Fruit fly (Drosophila melanogaster): Measurements from ENCODE around the gene jp.

jp gene

DNA sequence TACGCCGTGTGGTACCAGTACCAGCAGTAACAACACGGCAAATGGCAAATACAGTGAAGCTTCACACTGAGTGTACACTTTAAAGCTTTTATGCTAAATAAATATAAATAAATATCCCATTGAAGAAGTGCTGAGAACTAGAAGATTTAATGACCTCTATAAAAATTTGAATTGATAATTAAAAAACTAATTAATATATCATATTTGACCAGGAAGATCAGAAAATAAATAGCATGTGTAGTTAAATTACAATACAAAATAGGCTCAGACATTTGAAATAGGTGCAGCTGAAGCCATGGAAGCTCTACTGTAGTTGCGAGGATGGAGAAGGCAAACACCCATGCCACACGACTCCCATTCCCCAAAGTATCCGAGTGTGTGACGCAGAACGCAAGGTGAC, 2.0 kb downstream of the jp start (continued):
- TF ChIP-seq CG12236 (GFP tag; optimal IDR thresholded peaks at IDR 0.05) (no peak), Lpt (GFP tag; optimal IDR thresholded peaks at IDR 0.05) (no peak), CG1233 (GFP tag; optimal IDR thresholded peaks at IDR 0.05) (no peak), btn (GFP tag; optimal IDR thresholded peaks at IDR 0.05) (no peak), fd3F (GFP tag; optimal IDR thresholded peaks at IDR 0.05) (peak; percentile 41), Neu2 (GFP tag; optimal IDR thresholded peaks at IDR 0.05; ENCODE audit: borderline replicate concordance) (no peak), CG9727 (GFP tag; optimal IDR thresholded peaks at IDR 0.05) (peak; percentile 31), lab (GFP tag; optimal IDR thresholded peaks at IDR 0.05) (peak; percentile 66), E2f2 (GFP tag; IDR thresholded peaks at IDR 0.05) (no peak), CG8290 (GFP tag; optimal IDR thresholded peaks at IDR 0.05) (no peak), CG8290 (tag; optimal IDR thresholded peaks at IDR 0.05) (no peak), HmgZ (tag; optimal IDR thresholded peaks at IDR 0.05) (no peak), repo (GFP tag; optimal IDR thresholded peaks at IDR 0.05) (no peak), aop (GFP tag; IDR thresholded peaks at IDR 0.05) (no peak), trh (GFP tag; optimal IDR thresholded peaks at IDR 0.05) (no peak), CG42726 (GFP tag; IDR thresholded peaks at IDR 0.05; ENCODE audit: partially characterized antibody) (no peak), dan (GFP tag; IDR thresholded peaks at IDR 0.05) (no peak), ttk (GFP tag; IDR thresholded peaks at IDR 0.05) (no peak), CG10565 (GFP tag; optimal IDR thresholded peaks at IDR 0.05) (no peak), ftz-f1 (GFP tag; optimal IDR thresholded peaks at IDR 0.05) (no peak), CkIIα-i1 (GFP tag; IDR thresholded peaks at IDR 0.05) (no peak), pb (GFP tag; optimal IDR thresholded peaks at IDR 0.05) (no peak), NK7.1 (GFP tag; optimal IDR thresholded peaks at IDR 0.05) (no peak), CG12155 (GFP tag; optimal IDR thresholded peaks at IDR 0.05) (no peak), eve (GFP tag; optimal IDR thresholded peaks at IDR 0.05) (peak in 1 of 2 experiments; percentile 31), Dref (GFP tag; IDR thresholded peaks at IDR 0.05) (no peak), CG7372 (GFP tag; IDR thresholded peaks at IDR 0.05) (no peak), CG6254 (GFP tag; optimal IDR thresholded peaks at IDR 0.05) (no peak), sr (GFP tag; IDR thresholded peaks at IDR 0.05) (no peak), CG17568 (GFP tag; optimal IDR thresholded peaks at IDR 0.05) (no peak), hkb (optimal IDR thresholded peaks at IDR 0.05) (no peak), hkb (GFP tag; IDR thresholded peaks at IDR 0.05) (peak; percentile 33; the same call in 1 of the 2 replicates), Sin3A (optimal IDR thresholded peaks at IDR 0.05) (no peak), pan (optimal IDR thresholded peaks at IDR 0.05) (no peak), pan (GFP tag; optimal IDR thresholded peaks at IDR 0.05 in 1 of 2, IDR thresholded peaks at IDR 0.05 in 1 of 2) (peak in 1 of 2 experiments; percentile 63), bsh (GFP tag; optimal IDR thresholded peaks at IDR 0.05) (peak; percentile 16 to 21), Hr51 (GFP tag; optimal IDR thresholded peaks at IDR 0.05) (peak in 1 of 2 experiments; percentile 74), Eip74EF (GFP tag; optimal IDR thresholded peaks at IDR 0.05) (peak in 1 of 2 experiments; percentile 25), Dbx (GFP tag; IDR thresholded peaks at IDR 0.05) (no peak), lilli (GFP tag; optimal IDR thresholded peaks at IDR 0.05) (peak; percentile 37), caup (GFP tag; optimal IDR thresholded peaks at IDR 0.05; ENCODE audit: severe bottlenecking) (peak; percentile 0), CG10654 (GFP tag; optimal IDR thresholded peaks at IDR 0.05) (peak; percentile 31), CG17829 (tag; optimal IDR thresholded peaks at IDR 0.05) (peak; percentile 29), CG18764 (GFP tag; optimal IDR thresholded peaks at IDR 0.05) (no peak), CG2889 (GFP tag; IDR thresholded peaks at IDR 0.05) (no peak), Hr39 (optimal IDR thresholded peaks at IDR 0.05) (no peak), h (optimal IDR thresholded peaks at IDR 0.05) (no peak), YL-1 (GFP tag; optimal IDR thresholded peaks at IDR 0.05) (no peak), CG13287 (GFP tag; IDR thresholded peaks at IDR 0.05; ENCODE audit: partially characterized antibody) (no peak), BEAF-32 (GFP tag; optimal IDR thresholded peaks at IDR 0.05) (no peak), dpn (GFP tag; optimal IDR thresholded peaks at IDR 0.05) (peak in 1 of 2 experiments; percentile 32), Ptx1 (GFP tag; IDR thresholded peaks at IDR 0.05) (peak; percentile 57), yki (optimal IDR thresholded peaks at IDR 0.05) (no peak), ewg (GFP tag; optimal IDR thresholded peaks at IDR 0.05) (peak; percentile 20)

All from whole organism, embryonic.